Fruit fly (Drosophila melanogaster) whole organism, pupa: ENCODE results near the gene CG17919.

ENCODE experiments used
- CG13204 ChIP-seq: fragments of 200-800 bp; sonication (Bioruptor generic); optimal IDR thresholded peaks from 2 replicates; lab custom pipeline; 2018; ENCODE audit warnings: missing biosample characterization, mild to moderate bottlenecking, missing genetic modification characterization, moderate library complexity
- CG32121 ChIP-seq: fragments of 200-800 bp; sonication (Bioruptor generic); IDR thresholded peaks from 2 replicates; pipeline ENCODE4 v1.3.6; 2022; ENCODE audit warnings: missing biosample characterization, missing genetic modification characterization
- CG4496 ChIP-seq: fragments of 200-800 bp; sonication (Bioruptor generic); IDR thresholded peaks from 3 replicates; pipeline ENCODE4 v1.3.6; 2022; ENCODE audit warnings: missing biosample characterization, missing genetic modification characterization
- CG8301 ChIP-seq: fragments of 200-800 bp; sonication (Bioruptor generic); optimal IDR thresholded peaks from 2 replicates; lab custom pipeline; 2018; ENCODE audit warnings: missing biosample characterization, mild to moderate bottlenecking, missing genetic modification characterization
- D1 ChIP-seq: fragments of 200-800 bp; sonication (Bioruptor generic); optimal IDR thresholded peaks from 2 replicates; lab custom pipeline; 2018; ENCODE audit warnings: missing biosample characterization, mild to moderate bottlenecking, missing genetic modification characterization, moderate library complexity
- EcR ChIP-seq: fragments of 200-800 bp; sonication (Bioruptor generic); optimal IDR thresholded peaks from 3 replicates; lab custom pipeline; 2019; ENCODE audit warnings: missing biosample characterization, missing genetic modification characterization, mild to moderate bottlenecking, moderate library complexity, missing genetic modification reagents
- Ets98B ChIP-seq: fragments of 200-800 bp; sonication (Bioruptor generic); IDR thresholded peaks from 2 replicates; pipeline ENCODE4 v1.3.6; 2022; ENCODE audit warnings: missing biosample characterization, missing genetic modification characterization
- Pif1A ChIP-seq: fragments of 200-800 bp; sonication (Bioruptor generic); optimal IDR thresholded peaks from 3 replicates; lab custom pipeline; 2016; ENCODE audit warnings: missing biosample characterization, missing genetic modification characterization
- Pif1B ChIP-seq: fragments of 200-800 bp; sonication (Bioruptor generic); optimal IDR thresholded peaks from 3 replicates; lab custom pipeline; 2016; ENCODE audit warnings: missing biosample characterization, missing genetic modification characterization
- Snoo ChIP-seq: fragments of 200-800 bp; sonication (Bioruptor generic); optimal IDR thresholded peaks from 3 replicates; lab custom pipeline; 2017; ENCODE audit warnings: missing biosample characterization, mild to moderate bottlenecking, missing genetic modification characterization, inconsistent platforms
- gl ChIP-seq: fragments of 200-800 bp; sonication (Bioruptor generic); optimal IDR thresholded peaks from 2 replicates; lab custom pipeline; 2018; ENCODE audit warnings: missing biosample characterization, mild to moderate bottlenecking, missing genetic modification characterization

- no peak for TF ChIP-seq Ets98B (GFP tag; lab: Robert Waterston, UW)
- TF ChIP-seq Pif1A (GFP tag; lab: Kevin White, UChicago): no peak
- TF ChIP-seq CG8301 (tag; lab: Kevin White, UChicago): no peak
- no peak for TF ChIP-seq D1 (tag; lab: Kevin White, UChicago)
- no peak for TF ChIP-seq EcR (GFP tag; lab: Kevin White, UChicago)
- no peak for TF ChIP-seq CG4496 (GFP tag; lab: Robert Waterston, UW)
- TF ChIP-seq gl: no peak
- no peak for TF ChIP-seq Snoo
- no peak for TF ChIP-seq CG32121 (GFP tag; lab: Robert Waterston, UW)
- no peak for TF ChIP-seq CG13204 (GFP tag; lab: Kevin White, UChicago)
- TF ChIP-seq Pif1B (GFP tag; lab: Kevin White, UChicago): no peak
These were observed 2.2 kb upstream of the CG17919 start, which contains the start of gene CG17917 for dm6 chr3R:6341668-6342067.
